Worm (Caenorhabditis elegans): ENCODE results near the gene F53C3.6.

The F53C3.6 gene

ce11 chrII:3897758-3898494 is at the start of gene F53C3.6:
F53C3.6 (plus strand) TSS chrII:3898142.
- TF ChIP-seq him-1 (tag; optimal IDR thresholded peaks at IDR 0.05) (no peak), W03F9.2 (tag; optimal IDR thresholded peaks at IDR 0.05) (no peak), dao-5 (tag; optimal IDR thresholded peaks at IDR 0.05) (no peak)

- no peak for TF ChIP-seq dao-5 (tag; optimal IDR thresholded peaks at IDR 0.05)
- TF ChIP-seq him-1 (tag; optimal IDR thresholded peaks at IDR 0.05), result no peak
- TF ChIP-seq W03F9.2 (tag; optimal IDR thresholded peaks at IDR 0.05), result no peak
Measured at ce11 chrII:3850655-3851054, 47.3 kb upstream of the F53C3.6 start, which contains the start of gene nhr-72. nhr-72 (minus strand) TSS chrII:3850755.

- TF ChIP-seq dao-5 (tag; optimal IDR thresholded peaks at IDR 0.05) (no peak), W03F9.2 (tag; optimal IDR thresholded peaks at IDR 0.05) (no peak), him-1 (tag; optimal IDR thresholded peaks at IDR 0.05) (no peak)
Measured at ce11 chrII:3852654-3853053, 45.3 kb upstream of the F53C3.6 start, which contains the start of gene nhr-257. nhr-257 (plus strand) TSS chrII:3852954.

- TF ChIP-seq him-1 (tag; optimal IDR thresholded peaks at IDR 0.05) (no peak), dao-5 (tag; optimal IDR thresholded peaks at IDR 0.05) (no peak)
Measured at ce11 chrII:3860826-3861225, 37.1 kb upstream of the F53C3.6 start, which contains the start of gene oac-11. oac-11 (minus strand) TSS chrII:3860926.

ce11 chrII:3862053-3862452 is 35.9 kb upstream of the F53C3.6 start:
- no peak for TF ChIP-seq him-1 (tag; optimal IDR thresholded peaks at IDR 0.05)
- no peak for TF ChIP-seq dao-5 (tag; optimal IDR thresholded peaks at IDR 0.05)
- no peak for TF ChIP-seq W03F9.2 (tag; optimal IDR thresholded peaks at IDR 0.05)

- TF ChIP-seq W03F9.2 (tag; optimal IDR thresholded peaks at IDR 0.05) (no peak), dao-5 (tag; optimal IDR thresholded peaks at IDR 0.05) (no peak), him-1 (tag; optimal IDR thresholded peaks at IDR 0.05) (no peak)
Measured at ce11 chrII:3864652-3865051, 33.3 kb upstream of the F53C3.6 start, which contains the start of gene nhr-261. nhr-261 (minus strand) TSS chrII:3864752.

- no peak for TF ChIP-seq W03F9.2 (tag; optimal IDR thresholded peaks at IDR 0.05)
- TF ChIP-seq dao-5 (tag; optimal IDR thresholded peaks at IDR 0.05), result no peak
- TF ChIP-seq him-1 (tag; optimal IDR thresholded peaks at IDR 0.05), result no peak
Measured at ce11 chrII:3869601-3870000, 28.3 kb upstream of the F53C3.6 start, which contains the start of gene oac-10. oac-10 (plus strand) TSS chrII:3869901.

- no peak for TF ChIP-seq him-1 (tag; optimal IDR thresholded peaks at IDR 0.05)
- no peak for TF ChIP-seq W03F9.2 (tag; optimal IDR thresholded peaks at IDR 0.05)
- TF ChIP-seq dao-5 (tag; optimal IDR thresholded peaks at IDR 0.05), result no peak
Measured at ce11 chrII:3877127-3877526, 20.8 kb upstream of the F53C3.6 start, which contains the start of gene nep-3. nep-3 (minus strand) TSS chrII:3877227.

ce11 chrII:3877874-3878273 is 20.1 kb upstream of the F53C3.6 start, which contains the start of gene sdz-7:
sdz-7 (minus strand) TSS chrII:3877974.
- no peak for TF ChIP-seq dao-5 (tag; optimal IDR thresholded peaks at IDR 0.05)
- no peak for TF ChIP-seq W03F9.2 (tag; optimal IDR thresholded peaks at IDR 0.05)
- no peak for TF ChIP-seq him-1 (tag; optimal IDR thresholded peaks at IDR 0.05)

ce11 chrII:3878330-3878729 is 19.6 kb upstream of the F53C3.6 start, which contains the start of gene srh-250:
srh-250 (plus strand) TSS chrII:3878630.
- TF ChIP-seq him-1 (tag; optimal IDR thresholded peaks at IDR 0.05) (no peak), W03F9.2 (tag; optimal IDR thresholded peaks at IDR 0.05) (no peak), dao-5 (tag; optimal IDR thresholded peaks at IDR 0.05) (no peak)

- TF ChIP-seq dao-5 (tag; optimal IDR thresholded peaks at IDR 0.05) (no peak), him-1 (tag; optimal IDR thresholded peaks at IDR 0.05) (no peak), W03F9.2 (tag; optimal IDR thresholded peaks at IDR 0.05) (no peak)
Measured at ce11 chrII:3879945-3880344, 18.0 kb upstream of the F53C3.6 start, which contains the start of gene nhr-166. nhr-166 (plus strand) TSS chrII:3880245.

ce11 chrII:3891124-3891523 is 6.8 kb upstream of the F53C3.6 start, which contains the start of gene F53C3.8:
F53C3.8 (plus strand) TSS chrII:3891424.
- no peak for TF ChIP-seq W03F9.2 (tag; optimal IDR thresholded peaks at IDR 0.05)
- no peak for TF ChIP-seq him-1 (tag; optimal IDR thresholded peaks at IDR 0.05)
- TF ChIP-seq dao-5 (tag; optimal IDR thresholded peaks at IDR 0.05), result no peak

- TF ChIP-seq W03F9.2 (tag; optimal IDR thresholded peaks at IDR 0.05) (no peak), him-1 (tag; optimal IDR thresholded peaks at IDR 0.05) (no peak), dao-5 (tag; optimal IDR thresholded peaks at IDR 0.05) (no peak)
Measured at ce11 chrII:3893911-3894310, 4.0 kb upstream of the F53C3.6 start.

- no peak for TF ChIP-seq dao-5 (tag; optimal IDR thresholded peaks at IDR 0.05)
- TF ChIP-seq him-1 (tag; optimal IDR thresholded peaks at IDR 0.05), result no peak
- TF ChIP-seq W03F9.2 (tag; optimal IDR thresholded peaks at IDR 0.05), result no peak
Measured at ce11 chrII:3894755-3895154, 3.2 kb upstream of the F53C3.6 start, which contains the start of gene F53C3.7. F53C3.7 (plus strand) TSS chrII:3895055.

All from whole organism, L4/young adult.